Worm (Caenorhabditis elegans): ENCODE results near the gene nep-17.

- TF ChIP-seq R02D3.7 (tag; optimal IDR thresholded peaks at IDR 0.05) (no peak), sma-3 (GFP tag; optimal IDR thresholded peaks at IDR 0.05) (no peak), gmeb-1 (tag; optimal IDR thresholded peaks at IDR 0.05) (no peak)
These were observed 21.5 kb downstream of the nep-17 start for ce11 chrII:13529131-13529530.

All from whole organism, L2 larva.